Worm (Caenorhabditis elegans): Measurements from ENCODE around the gene ekl-6.

ekl-6 gene

DNA sequence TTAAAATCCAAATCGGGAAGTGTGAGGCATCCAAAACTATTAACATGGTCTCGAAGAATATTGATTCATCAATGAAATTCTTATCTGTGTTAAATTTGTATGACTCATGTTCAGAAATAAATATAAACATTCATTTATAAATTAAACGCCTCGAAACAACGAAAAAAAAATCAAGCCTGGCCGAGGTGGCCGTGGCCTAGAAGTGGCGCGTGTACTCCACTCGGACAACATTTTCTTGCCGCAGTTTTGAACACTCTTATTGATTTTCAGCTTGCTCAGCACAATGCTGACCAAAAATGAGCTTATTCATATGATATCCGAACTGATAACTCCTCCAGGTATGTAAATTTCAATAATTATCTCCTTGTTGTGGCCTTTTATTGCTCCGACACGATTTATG is at the start of gene ekl-6:
Gene ekl-6, plus strand, starts transcription at position 265 of the 400 bp plus-strand sequence.
- TF ChIP-seq gei-17 (GFP tag; optimal IDR thresholded peaks at IDR 0.05) (no peak), tbp1 (GFP tag; optimal IDR thresholded peaks at IDR 0.05) (no peak), unc-130 (GFP tag; optimal IDR thresholded peaks at IDR 0.05) (peak; percentile 79), lsl-1 (GFP tag; optimal IDR thresholded peaks at IDR 0.05) (peak; percentile 4), let-607 (tag; optimal IDR thresholded peaks at IDR 0.05) (peak in 1 of 2 experiments; percentile 41), attf-5 (GFP tag; optimal IDR thresholded peaks at IDR 0.05) (peak; percentile 44), ZK185.1 (tag; optimal IDR thresholded peaks at IDR 0.05; ENCODE audit: poor library complexity, severe bottlenecking) (peak; percentile 89), lir-1 (GFP tag; conservative IDR thresholded peaks at IDR 0.05) (0 out of 2 replicates have a peak, but pooled peaks have one; percentile 39), aptf-2 (GFP tag; conservative IDR thresholded peaks at IDR 0.05) (0 out of 2 replicates have a peak, but pooled peaks have one; percentile 9), rec-8 (tag; optimal IDR thresholded peaks at IDR 0.05) (peak in 1 of 2 experiments; percentile 58), B0019.2 (GFP tag; conservative IDR thresholded peaks at IDR 0.05) (0 out of 2 replicates have a peak, but pooled peaks have one; percentile 23), dpl-1 (GFP tag; optimal IDR thresholded peaks at IDR 0.05) (no peak), mcd-1 (GFP tag; IDR thresholded peaks at IDR 0.05) (peak; percentile 55), ceh-91 (GFP tag; IDR thresholded peaks at IDR 0.05) (peak; percentile 42; the same call in 1 of the 2 replicates), ztf-6 (GFP tag; IDR thresholded peaks at IDR 0.05) (0 out of 2 replicates have a peak, but pooled peaks have one; percentile 6), ccch-3 (GFP tag; optimal IDR thresholded peaks at IDR 0.05) (no peak), F57C9.4 (tag; optimal IDR thresholded peaks at IDR 0.05) (no peak), madf-6 (GFP tag; IDR thresholded peaks at IDR 0.05) (peak; percentile 53; the same call in 1 of the 2 replicates), chd-7 (tag; optimal IDR thresholded peaks at IDR 0.05) (no peak), K12H6.12 (tag; optimal IDR thresholded peaks at IDR 0.05) (peak; percentile 11), bed-2 (GFP tag; IDR thresholded peaks at IDR 0.05) (0 out of 2 replicates have a peak, but pooled peaks have one; percentile 29), ceh-27 (GFP tag; optimal IDR thresholded peaks at IDR 0.05) (peak; percentile 67), ztf-18 (tag; optimal IDR thresholded peaks at IDR 0.05) (peak; percentile 6), xnd-1 (tag; optimal IDR thresholded peaks at IDR 0.05) (no peak)

DNA sequence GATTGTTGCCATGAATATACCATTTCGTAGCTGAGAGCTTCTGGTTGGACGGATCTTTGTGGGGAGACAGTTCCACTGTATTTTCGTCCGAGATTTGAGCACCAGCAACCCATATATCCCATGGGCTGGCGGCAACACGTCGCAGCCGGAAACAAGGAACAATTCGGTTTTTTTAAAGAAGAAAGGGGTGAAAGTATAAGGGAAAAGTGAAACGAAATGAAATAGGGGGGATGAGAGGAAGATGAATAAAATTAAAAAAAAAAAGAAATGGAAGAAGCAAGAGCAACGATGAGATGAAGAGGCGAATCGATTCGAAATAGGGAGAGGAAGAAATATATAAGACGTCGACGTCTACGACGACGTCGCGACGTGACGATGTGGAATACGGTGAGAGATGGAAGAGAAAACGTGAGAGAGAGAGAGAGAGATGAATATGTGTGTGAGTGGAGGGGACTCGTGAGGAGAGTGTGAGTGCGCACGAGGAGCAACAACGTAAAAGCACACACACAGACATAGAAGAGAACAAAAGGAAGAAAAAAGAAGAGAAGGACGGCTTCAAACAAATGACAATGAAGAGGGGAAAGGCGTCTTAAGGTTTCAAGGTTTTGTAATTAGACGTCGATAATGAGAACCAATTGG is 47.7 kb upstream of the ekl-6 start, which contains the start of gene rgs-1:
Gene rgs-1, minus strand, starts transcription at position 146 of the 639 bp plus-strand sequence.
- TF ChIP-seq nhr-27 (tag; optimal IDR thresholded peaks at IDR 0.05): no peak
- no peak for TF ChIP-seq rec-8 (tag; optimal IDR thresholded peaks at IDR 0.05)
- TF ChIP-seq ceh-91 (GFP tag; IDR thresholded peaks at IDR 0.05): no peak
- no peak for TF ChIP-seq lin-54 (GFP tag; optimal IDR thresholded peaks at IDR 0.05)
- TF ChIP-seq Y56A3A.18 (GFP tag; IDR thresholded peaks at IDR 0.05): no peak
- TF ChIP-seq madf-10 (tag; optimal IDR thresholded peaks at IDR 0.05): peak; percentile 32
- no peak for TF ChIP-seq nfya-1 (tag; optimal IDR thresholded peaks at IDR 0.05; ENCODE audit: borderline replicate concordance, insufficient read depth)

DNA sequence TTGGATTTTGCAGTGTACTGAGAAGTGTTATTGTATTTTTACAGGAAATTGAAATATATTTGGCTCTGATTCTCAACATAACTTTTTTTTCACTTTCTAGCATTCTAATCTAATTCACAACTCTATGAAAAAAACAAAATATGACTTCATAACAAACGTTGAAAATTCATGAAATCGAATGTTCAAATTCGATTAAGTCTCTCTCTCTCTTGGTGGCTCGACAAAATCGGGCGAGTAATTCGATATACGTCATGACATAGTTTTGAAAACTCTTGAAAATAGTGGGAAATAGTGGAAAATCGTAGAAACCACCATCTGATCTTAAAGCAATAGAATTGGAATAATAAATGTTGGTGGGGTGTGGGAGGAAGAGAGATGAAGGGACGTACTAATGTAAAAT is 46.2 kb upstream of the ekl-6 start:
- TF ChIP-seq nhr-120 (GFP tag; IDR thresholded peaks at IDR 0.05): no peak
- no peak for TF ChIP-seq nhr-179 (tag; optimal IDR thresholded peaks at IDR 0.05)
- TF ChIP-seq F55B11.4 (tag; optimal IDR thresholded peaks at IDR 0.05; ENCODE audit: borderline replicate concordance, insufficient read depth): no peak
- no peak for TF ChIP-seq egl-44 (GFP tag; IDR thresholded peaks at IDR 0.05)
- no peak for TF ChIP-seq let-526 (GFP tag; IDR thresholded peaks at IDR 0.05)
- TF ChIP-seq ceh-27 (GFP tag; optimal IDR thresholded peaks at IDR 0.05): no peak
- no peak for TF ChIP-seq ceh-91 (GFP tag; IDR thresholded peaks at IDR 0.05)
- no peak for TF ChIP-seq snpc-1.3 (tag; optimal IDR thresholded peaks at IDR 0.05; ENCODE audit: insufficient read depth)
- no peak for TF ChIP-seq F10E7.11 (tag; optimal IDR thresholded peaks at IDR 0.05)

Measured in whole organism, young adult.